Fruit fly (Drosophila melanogaster) whole organism: ENCODE results near the gene ind.

ENCODE experiments used
- CG8478 ChIP-seq: fragments of >200 bp; optimal IDR thresholded peaks from 2 replicates; lab custom pipeline; 2018; ENCODE audit warnings: inconsistent platforms
- Dll ChIP-seq: fragments of >200 bp; optimal IDR thresholded peaks from 2 replicates; lab custom pipeline; 2017
- EcR ChIP-seq, 2 experiments: fragments of >200 bp; optimal IDR thresholded peaks; 2 replicates each; lab custom pipeline; 2017; ENCODE audit warnings: missing biosample characterization in 2 of 2, missing genetic modification characterization in 2 of 2, missing genetic modification reagents in 2 of 2
- pan ChIP-seq: fragments of >200 bp; optimal IDR thresholded peaks from 2 replicates; lab custom pipeline; 2017
- psq ChIP-seq: fragments of >200 bp; optimal IDR thresholded peaks from 2 replicates; lab custom pipeline; 2017
- usp ChIP-seq: fragments of >200 bp; optimal IDR thresholded peaks from 2 replicates; lab custom pipeline; 2017; ENCODE audit warnings: missing biosample characterization, missing genetic modification characterization, mixed read lengths

The ind gene

dm6 chr3L:15043465-15043864 is 259 bp downstream of the ind start:
- TF ChIP-seq psq (no peak), usp (no peak), pan (no peak), CG8478 (lab: Kevin White, UChicago) (no peak), Dll (lab: Kevin White, UChicago) (no peak), EcR (GFP tag; optimal IDR thresholded peaks at IDR 0.05; lab: Kevin White, UChicago) (no peak)

dm6 chr3L:15042470-15042869 is 1.3 kb downstream of the ind start, which contains the start of gene Rpn12R:
Gene Rpn12R (minus strand): TSS chr3L:15042570.
- TF ChIP-seq EcR (GFP tag; optimal IDR thresholded peaks at IDR 0.05; lab: Kevin White, UChicago) (no peak), CG8478 (lab: Kevin White, UChicago) (no peak), usp (no peak), Dll (lab: Kevin White, UChicago) (no peak), pan (no peak), psq (no peak)

dm6 chr3L:15040329-15040886 is 3.3 kb downstream of the ind start:
- TF ChIP-seq EcR (GFP tag; optimal IDR thresholded peaks at IDR 0.05; lab: Kevin White, UChicago): no peak

dm6 chr3L:15039510-15039909 is 4.2 kb downstream of the ind start:
- no peak for TF ChIP-seq Dll (lab: Kevin White, UChicago)
- no peak for TF ChIP-seq psq
- no peak for TF ChIP-seq pan
- no peak for TF ChIP-seq usp
- TF ChIP-seq CG8478 (lab: Kevin White, UChicago): no peak
- TF ChIP-seq EcR (GFP tag; optimal IDR thresholded peaks at IDR 0.05; lab: Kevin White, UChicago): no peak

DNA sequence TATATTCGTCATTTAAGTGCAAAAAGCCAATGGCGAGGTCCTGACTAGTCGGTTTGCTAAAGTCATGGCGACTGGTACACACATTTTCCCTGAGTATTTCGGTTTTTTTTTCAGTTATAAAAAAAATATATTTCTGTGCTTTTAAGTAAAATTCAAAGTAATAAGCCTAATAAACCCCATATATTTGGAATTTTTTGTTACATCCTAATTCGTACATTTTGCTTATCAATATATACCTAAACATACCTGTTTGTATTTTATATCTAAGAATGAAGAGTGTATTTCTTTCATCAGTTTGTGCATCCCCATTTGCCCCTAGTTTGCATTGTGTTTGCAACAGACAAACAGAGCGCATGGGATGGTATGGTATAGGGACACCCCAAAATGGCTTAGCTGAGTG is 8.1 kb downstream of the ind start:
- TF ChIP-seq Dll (lab: Kevin White, UChicago) (no peak), CG8478 (lab: Kevin White, UChicago) (no peak), pan (no peak), EcR (GFP tag; optimal IDR thresholded peaks at IDR 0.05; lab: Kevin White, UChicago) (no peak), usp (no peak), psq (no peak)

DNA sequence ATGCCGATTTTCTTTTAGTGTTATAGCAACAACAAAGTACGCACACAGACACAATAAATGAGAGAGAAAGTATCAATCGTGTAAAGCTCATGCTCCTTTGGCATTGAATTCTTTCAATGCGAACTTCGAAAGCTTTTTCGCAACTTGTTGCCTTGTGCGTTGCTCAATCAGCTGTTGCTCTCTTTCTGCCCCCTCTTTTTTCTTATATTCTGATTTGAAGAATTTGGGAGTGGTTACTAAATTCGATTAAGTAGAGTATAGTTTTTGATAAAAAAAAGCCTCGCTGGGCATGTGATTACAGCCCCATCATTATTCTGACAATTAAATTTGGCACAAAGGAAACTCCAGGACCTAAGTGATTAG is 9.0 kb downstream of the ind start:
- TF ChIP-seq CG8478 (lab: Kevin White, UChicago) (no peak), Dll (lab: Kevin White, UChicago) (no peak), usp (no peak), EcR (GFP tag; optimal IDR thresholded peaks at IDR 0.05; lab: Kevin White, UChicago) (no peak), pan (no peak), psq (no peak)

- TF ChIP-seq Dll (lab: Kevin White, UChicago) (no peak), CG8478 (lab: Kevin White, UChicago) (no peak), pan (no peak), psq (no peak), EcR (GFP tag; optimal IDR thresholded peaks at IDR 0.05; lab: Kevin White, UChicago) (no peak), usp (no peak)
Observed at dm6 chr3L:15034061-15034713, 9.5 kb downstream of the ind start.

DNA sequence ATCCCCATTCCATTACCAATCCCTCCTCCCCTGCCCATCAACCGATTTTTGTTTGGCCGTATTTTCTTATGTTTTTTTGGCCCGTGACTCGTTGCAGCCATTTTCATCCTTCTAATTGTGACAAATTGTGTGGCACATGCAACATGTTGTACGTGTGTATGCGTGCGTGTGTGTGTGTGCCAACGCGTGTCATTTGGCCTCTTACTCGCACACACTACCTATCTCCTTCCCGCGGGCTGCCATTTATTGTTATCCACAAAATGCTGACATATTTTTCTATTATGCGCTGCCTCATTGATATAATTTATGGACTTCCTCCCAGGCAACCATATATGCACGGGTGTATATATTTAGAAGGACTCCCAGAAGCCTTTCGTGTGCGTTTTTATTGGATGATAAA is 12.0 kb downstream of the ind start:
- TF ChIP-seq psq (no peak), Dll (lab: Kevin White, UChicago) (no peak), CG8478 (lab: Kevin White, UChicago) (no peak)

DNA sequence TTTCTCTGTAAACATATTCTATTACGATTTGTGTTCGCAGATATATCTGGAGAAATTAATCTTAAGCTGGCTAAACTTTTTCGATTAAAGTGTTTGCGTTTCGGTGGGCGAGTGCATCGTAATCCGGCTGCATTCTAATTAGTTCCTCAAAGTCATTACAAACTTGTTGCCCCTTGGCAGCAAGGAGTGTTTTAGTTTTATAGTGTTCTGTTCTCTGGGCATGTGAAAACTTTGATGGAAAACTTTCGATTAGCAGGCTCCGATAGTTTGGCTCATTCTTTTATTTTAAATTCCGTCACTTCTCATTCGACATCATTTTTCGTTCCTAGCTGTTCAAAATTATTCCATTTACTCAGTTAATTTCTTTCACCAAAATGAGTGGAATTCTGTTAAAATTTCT is 20.5 kb downstream of the ind start, which contains the start of gene CG32148:
Gene CG32148, plus strand, starts transcription at position 301 of the 400 bp plus-strand sequence.
- TF ChIP-seq psq (no peak), EcR (GFP tag; optimal IDR thresholded peaks at IDR 0.05; lab: Kevin White, UChicago) (no peak), Dll (lab: Kevin White, UChicago) (no peak)

- TF ChIP-seq usp: no peak
- TF ChIP-seq pan: no peak
- TF ChIP-seq psq: no peak
- no peak for TF ChIP-seq Dll (lab: Kevin White, UChicago)
- no peak for TF ChIP-seq CG8478 (lab: Kevin White, UChicago)
- no peak for TF ChIP-seq EcR (GFP tag; optimal IDR thresholded peaks at IDR 0.05; lab: Kevin White, UChicago)
Observed at dm6 chr3L:15021008-15021407, 22.7 kb downstream of the ind start.

DNA sequence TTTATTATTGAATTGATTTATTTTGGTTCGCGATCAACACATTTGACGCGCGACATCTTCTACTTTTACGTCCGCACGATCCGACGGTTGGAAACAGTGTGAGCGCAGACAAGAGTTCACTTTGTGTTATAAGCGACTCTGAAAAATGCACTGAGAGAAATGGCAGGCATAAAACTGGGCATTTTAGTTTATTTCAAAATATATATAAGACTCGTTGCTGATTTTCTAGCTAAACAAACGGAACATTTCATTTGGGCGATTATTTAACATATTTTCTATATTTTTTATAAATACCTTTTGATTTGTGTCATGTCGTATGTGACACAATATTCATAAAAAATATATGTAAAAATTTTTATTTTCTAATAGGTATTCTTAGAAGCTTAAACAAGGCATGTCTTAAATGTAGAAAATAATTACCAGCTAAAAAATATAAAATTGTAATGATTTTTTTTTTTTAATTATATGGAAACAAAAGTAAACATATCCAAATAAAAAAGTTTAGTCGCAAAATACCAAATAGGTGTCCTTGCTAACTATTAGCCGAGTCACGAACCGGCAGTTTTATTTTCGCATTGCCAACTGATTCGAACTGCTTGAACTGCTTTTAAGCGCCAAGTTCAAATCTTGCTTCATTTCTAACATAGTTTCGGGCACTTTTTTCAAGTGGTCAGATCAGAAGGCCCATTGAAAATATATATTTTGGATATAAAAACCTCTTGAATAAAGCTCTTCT is 29.6 kb downstream of the ind start, which contains the start of gene Reck:
Gene Reck, minus strand, starts transcription at position 106 of the 736 bp plus-strand sequence.
- TF ChIP-seq Dll (lab: Kevin White, UChicago): no peak
- TF ChIP-seq psq: no peak
- no peak for TF ChIP-seq pan
- TF ChIP-seq EcR (GFP tag; optimal IDR thresholded peaks at IDR 0.05; lab: Kevin White, UChicago): no peak
- no peak for TF ChIP-seq usp
- TF ChIP-seq CG8478 (lab: Kevin White, UChicago): no peak

dm6 chr3L:15013296-15013695 is 30.4 kb downstream of the ind start:
- TF ChIP-seq pan (no peak), usp (no peak), CG8478 (lab: Kevin White, UChicago) (no peak), psq (no peak), EcR (GFP tag; optimal IDR thresholded peaks at IDR 0.05; lab: Kevin White, UChicago) (no peak), Dll (lab: Kevin White, UChicago) (no peak)
